Worm (Caenorhabditis elegans) whole organism, early embryonic: ENCODE results near the gene nas-29.

Experiments used
- aly-1 ChIP-seq: sonication (generic microtip); optimal IDR thresholded peaks from 2 replicates; lab custom pipeline; 2016; ENCODE audit warnings: missing genetic modification characterization, missing compliant biosample characterization
- ama-1 ChIP-seq: fragments of 150-350 bp; optimal IDR thresholded peaks from 2 replicates; lab custom pipeline; 2014
- hmbx-1 ChIP-seq: sonication (generic microtip); optimal IDR thresholded peaks from 2 replicates; lab custom pipeline; 2016; ENCODE audit warnings: mild to moderate bottlenecking, missing genetic modification characterization, missing compliant biosample characterization
- scrt-1 ChIP-seq: fragments of 200-800 bp; sonication (Bioruptor generic); IDR thresholded peaks from 2 replicates; pipeline ENCODE4 v1.3.6; 2022; ENCODE audit warnings: missing genetic modification characterization, missing compliant biosample characterization
- sea-1 ChIP-seq: fragments of 200-800 bp; sonication (Bioruptor generic); conservative IDR thresholded peaks from 2 replicates; pipeline ENCODE4 v1.3.6; 2022; ENCODE audit warnings: missing genetic modification characterization, missing compliant biosample characterization
- tbx-11 ChIP-seq: fragments of 200-800 bp; sonication (Bioruptor generic); IDR thresholded peaks from 2 replicates; pipeline ENCODE4 v1.3.6; 2022; ENCODE audit warnings: missing genetic modification characterization, missing compliant biosample characterization

ce11 chrII:5163283-5163682, 21.4 kb upstream of the nas-29 start, which contains the start of gene srb-5:
- TF ChIP-seq sea-1 (GFP tag; lab: Robert Waterston, UW): no peak
- no peak for TF ChIP-seq hmbx-1
- no peak for TF ChIP-seq ama-1 (lab: Kevin White, UChicago)
- no peak for TF ChIP-seq aly-1
- TF ChIP-seq tbx-11: no peak
- no peak for TF ChIP-seq scrt-1
